Worm (Caenorhabditis elegans) whole organism, L4/young adult: ENCODE data around the gene pqn-70.

Experiments used
- W03F9.2 ChIP-seq: fragments of 150-350 bp; optimal IDR thresholded peaks from 2 replicates; lab custom pipeline; 2014; ENCODE audit warnings: missing biosample characterization, missing genetic modification characterization
- him-1 ChIP-seq: sonication (generic microtip); optimal IDR thresholded peaks from 2 replicates; lab custom pipeline; 2016; ENCODE audit warnings: missing genotype, missing genetic modification reagents, missing genetic modification characterization, missing compliant biosample characterization

ce11 chrV:11209452-11210188, 18.9 kb downstream of the pqn-70 start:
- TF ChIP-seq W03F9.2 (tag; lab: Kevin White, UChicago) (no peak), him-1 (no peak)
